Worm (Caenorhabditis elegans): ENCODE results near the gene T26H5.4.

- TF ChIP-seq ztf-29 (GFP tag; IDR thresholded peaks at IDR 0.05) (no peak), flt-1 (GFP tag; IDR thresholded peaks at IDR 0.05) (no peak), med-1 (GFP tag; optimal IDR thresholded peaks at IDR 0.05; ENCODE audit: insufficient read depth) (no peak), cog-1 (tag; optimal IDR thresholded peaks at IDR 0.05) (no peak), klf-2 (GFP tag; conservative IDR thresholded peaks at IDR 0.05) (no peak), tab-1 (GFP tag; IDR thresholded peaks at IDR 0.05) (no peak)
Observed at ce11 chrV:15442384-15442783, 6.1 kb downstream of the T26H5.4 start.

Data from whole organism, midembryonic.